Fruit fly (Drosophila melanogaster): Measurements from ENCODE around the gene Arp10.

DNA sequence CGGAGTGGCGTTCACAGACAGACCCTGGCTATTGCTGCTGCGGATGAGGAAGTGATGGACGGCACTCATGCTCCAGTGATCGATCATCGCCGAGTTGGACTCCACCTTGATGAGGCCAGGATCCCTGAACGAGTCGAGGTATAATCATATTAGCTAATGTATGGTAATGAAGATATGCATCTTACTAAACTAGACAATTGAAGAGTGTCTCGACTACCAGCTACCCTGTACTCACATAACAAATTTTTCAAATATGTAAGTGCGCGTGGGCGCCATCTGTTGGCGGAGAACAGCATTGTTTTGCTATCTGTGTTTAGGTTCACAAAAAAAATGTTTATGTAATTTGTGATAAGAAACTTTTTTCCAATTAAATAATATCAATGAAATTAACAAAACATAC is 33.2 kb upstream of the Arp10 start:
- no peak for TF ChIP-seq toe (GFP tag; optimal IDR thresholded peaks at IDR 0.05)
- TF ChIP-seq tj (GFP tag; optimal IDR thresholded peaks at IDR 0.05): no peak
- no peak for TF ChIP-seq pad (GFP tag; optimal IDR thresholded peaks at IDR 0.05)
- TF ChIP-seq CG7101 (tag; optimal IDR thresholded peaks at IDR 0.05): no peak
- TF ChIP-seq Clk (GFP tag; optimal IDR thresholded peaks at IDR 0.05): no peak
- no peak for TF ChIP-seq CG7045 (GFP tag; optimal IDR thresholded peaks at IDR 0.05)
- TF ChIP-seq Hr96 (GFP tag; optimal IDR thresholded peaks at IDR 0.05): no peak
- TF ChIP-seq CG14711 (tag; optimal IDR thresholded peaks at IDR 0.05): no peak
- TF ChIP-seq Crg-1 (GFP tag; optimal IDR thresholded peaks at IDR 0.05): no peak
- no peak for TF ChIP-seq Mnt (GFP tag; optimal IDR thresholded peaks at IDR 0.05)
- no peak for TF ChIP-seq CG33017 (tag; optimal IDR thresholded peaks at IDR 0.05)
- TF ChIP-seq cic (GFP tag; optimal IDR thresholded peaks at IDR 0.05): no peak
- no peak for TF ChIP-seq CG5204 (GFP tag; optimal IDR thresholded peaks at IDR 0.05)

Measured in whole organism, adult.